Fruit fly (Drosophila melanogaster) whole organism, embryonic: Measurements from ENCODE around the gene CG43248.

Source experiments
- ATbp ChIP-seq: fragments of 200-800 bp; sonication (Bioruptor generic); optimal IDR thresholded peaks from 2 replicates; lab custom pipeline; 2017; ENCODE audit warnings: missing biosample characterization, mild to moderate bottlenecking, missing genetic modification characterization, missing genetic modification reagents
- Abd-B ChIP-seq: fragments of 200-800 bp; sonication (Bioruptor generic); optimal IDR thresholded peaks from 2 replicates; lab custom pipeline; 2018; ENCODE audit warnings: missing biosample characterization, mild to moderate bottlenecking, missing genetic modification characterization, moderate library complexity
- BEAF-32 ChIP-seq: fragments of 200-800 bp; sonication (Bioruptor generic); optimal IDR thresholded peaks from 3 replicates; lab custom pipeline; 2017; ENCODE audit warnings: missing biosample characterization, missing genetic modification characterization, mild to moderate bottlenecking, moderate library complexity, missing genetic modification reagents
- CG10209 ChIP-seq: fragments of 200-800 bp; sonication (Bioruptor generic); optimal IDR thresholded peaks from 3 replicates; lab custom pipeline; 2017; ENCODE audit warnings: missing biosample characterization, mild to moderate bottlenecking, missing genetic modification characterization, missing genetic modification reagents
- CG10267 ChIP-seq: fragments of 200-800 bp; sonication (Bioruptor generic); optimal IDR thresholded peaks from 2 replicates; lab custom pipeline; 2018; ENCODE audit warnings: missing biosample characterization, mild to moderate bottlenecking, missing genetic modification characterization, moderate library complexity
- CG10366 ChIP-seq: fragments of 200-800 bp; sonication (Bioruptor generic); IDR thresholded peaks from 2 replicates; pipeline ENCODE4 v1.3.6; 2022; ENCODE audit warnings: missing biosample characterization, missing genetic modification characterization
- CG10431 ChIP-seq: fragments of 200-800 bp; sonication (Bioruptor generic); optimal IDR thresholded peaks from 3 replicates; lab custom pipeline; 2018; ENCODE audit warnings: missing biosample characterization, mild to moderate bottlenecking, missing genetic modification characterization
- CG11695 ChIP-seq: fragments of 200-800 bp; sonication (Bioruptor generic); IDR thresholded peaks from 3 replicates; pipeline ENCODE4 v1.3.6; 2022; ENCODE audit warnings: missing biosample characterization, missing genetic modification characterization
- CG15269 ChIP-seq: fragments of 200-800 bp; sonication (Bioruptor generic); optimal IDR thresholded peaks from 2 replicates; lab custom pipeline; 2018; ENCODE audit warnings: missing biosample characterization, mild to moderate bottlenecking, missing genetic modification characterization, moderate library complexity
- CG2120 ChIP-seq: fragments of 200-800 bp; sonication (Bioruptor generic); optimal IDR thresholded peaks from 3 replicates; lab custom pipeline; 2016; ENCODE audit warnings: missing biosample characterization, missing genetic modification characterization
- CG2712 ChIP-seq: fragments of 200-800 bp; optimal IDR thresholded peaks from 3 replicates; lab custom pipeline; 2019; ENCODE audit warnings: missing biosample characterization, mild to moderate bottlenecking, missing genetic modification characterization, moderate library complexity
- CG30403 ChIP-seq: fragments of 200-800 bp; sonication (Bioruptor generic); optimal IDR thresholded peaks from 3 replicates; lab custom pipeline; 2016; ENCODE audit warnings: missing biosample characterization, missing genetic modification characterization
- CG4424 ChIP-seq: fragments of 200-800 bp; sonication (Bioruptor generic); optimal IDR thresholded peaks from 3 replicates; lab custom pipeline; 2016; ENCODE audit warnings: missing biosample characterization, missing genetic modification characterization
- CG7357 ChIP-seq: fragments of 200-800 bp; sonication (Bioruptor generic); IDR thresholded peaks from 3 replicates; pipeline ENCODE4 v1.3.6; 2022; ENCODE audit warnings: missing biosample characterization, missing genetic modification characterization
- CG7372 ChIP-seq: fragments of 200-800 bp; sonication (Bioruptor generic); IDR thresholded peaks from 2 replicates; pipeline ENCODE4 v1.3.6; 2022; ENCODE audit warnings: missing biosample characterization, missing genetic modification characterization
- CG7987 ChIP-seq: fragments of 200-800 bp; sonication (Bioruptor generic); optimal IDR thresholded peaks from 2 replicates; lab custom pipeline; 2018; ENCODE audit warnings: missing biosample characterization, mild to moderate bottlenecking, missing genetic modification characterization, moderate library complexity
- CTCF ChIP-seq: fragments of 200-800 bp; sonication (Bioruptor generic); optimal IDR thresholded peaks from 2 replicates; lab custom pipeline; 2017; ENCODE audit warnings: missing biosample characterization, mild to moderate bottlenecking, missing genetic modification characterization, moderate library complexity
- D19A ChIP-seq: fragments of 200-800 bp; optimal IDR thresholded peaks from 3 replicates; lab custom pipeline; 2019; ENCODE audit warnings: missing biosample characterization, mild to moderate bottlenecking, missing genetic modification characterization, moderate library complexity
- Dip2 ChIP-seq: fragments of 200-800 bp; sonication (Bioruptor generic); IDR thresholded peaks from 2 replicates; pipeline ENCODE4 v1.3.6; 2022; ENCODE audit warnings: missing biosample characterization, missing genetic modification characterization
- Dip3 ChIP-seq: fragments of 200-800 bp; sonication (Bioruptor generic); optimal IDR thresholded peaks from 3 replicates; lab custom pipeline; 2016; ENCODE audit warnings: missing biosample characterization, missing genetic modification characterization
- Dll ChIP-seq: fragments of 200-800 bp; sonication (Bioruptor generic); IDR thresholded peaks from 4 replicates; pipeline ENCODE4 v1.3.6; 2022; ENCODE audit warnings: missing biosample characterization, missing genetic modification characterization; ENCODE audit not compliant: partially characterized antibody
- Drgx ChIP-seq: fragments of 200-800 bp; sonication (Bioruptor generic); IDR thresholded peaks from 2 replicates; pipeline ENCODE4 v1.3.6; 2022; ENCODE audit warnings: missing biosample characterization, missing genetic modification characterization
- Elba2 ChIP-seq: fragments of 200-800 bp; sonication (Bioruptor generic); optimal IDR thresholded peaks from 3 replicates; lab custom pipeline; 2016; ENCODE audit warnings: missing biosample characterization, missing genetic modification characterization
- GATAe ChIP-seq: fragments of 200-800 bp; sonication (Bioruptor generic); conservative IDR thresholded peaks from 2 replicates; pipeline ENCODE4 v1.3.6; 2022; ENCODE audit warnings: missing biosample characterization, missing genetic modification characterization
- Hr3 ChIP-seq: fragments of 200-800 bp; sonication (Bioruptor generic); optimal IDR thresholded peaks from 3 replicates; lab custom pipeline; 2016; ENCODE audit warnings: missing biosample characterization, missing genetic modification characterization
- MBD-R2 ChIP-seq: fragments of 200-800 bp; sonication (Bioruptor generic); IDR thresholded peaks from 2 replicates; pipeline ENCODE4 v1.3.6; 2022; ENCODE audit warnings: missing biosample characterization, missing genetic modification characterization
- Nf-YA ChIP-seq: fragments of 200-800 bp; sonication (Bioruptor generic); IDR thresholded peaks from 2 replicates; pipeline ENCODE4 v1.3.6; 2022; ENCODE audit warnings: missing biosample characterization, missing genetic modification characterization
- Scr ChIP-seq: fragments of 200-800 bp; sonication (Bioruptor generic); IDR thresholded peaks from 2 replicates; pipeline ENCODE4 v1.3.6; 2022; ENCODE audit warnings: missing biosample characterization, missing genetic modification characterization; ENCODE audit not compliant: partially characterized antibody
- Six4 ChIP-seq: fragments of 200-800 bp; sonication (Bioruptor generic); optimal IDR thresholded peaks from 2 replicates; lab custom pipeline; 2016; ENCODE audit warnings: missing biosample characterization, missing genetic modification characterization
- Spps ChIP-seq: fragments of 200-800 bp; sonication (Bioruptor generic); optimal IDR thresholded peaks from 2 replicates; lab custom pipeline; 2018; ENCODE audit warnings: missing biosample characterization, mild to moderate bottlenecking, missing genetic modification characterization
- al ChIP-seq: fragments of 200-800 bp; sonication (Bioruptor generic); IDR thresholded peaks from 2 replicates; pipeline ENCODE4 v1.3.6; 2022; ENCODE audit warnings: missing biosample characterization, missing genetic modification characterization
- bbx ChIP-seq: fragments of 200-800 bp; sonication (Bioruptor generic); IDR thresholded peaks from 2 replicates; pipeline ENCODE4 v1.3.6; 2022; ENCODE audit warnings: missing biosample characterization, missing genetic modification characterization; ENCODE audit not compliant: partially characterized antibody
- bigmax ChIP-seq: fragments of 200-800 bp; sonication (Bioruptor generic); optimal IDR thresholded peaks from 2 replicates; lab custom pipeline; 2018; ENCODE audit warnings: missing biosample characterization, mild to moderate bottlenecking, missing genetic modification characterization
- bowl ChIP-seq: fragments of 200-800 bp; sonication (Bioruptor generic); IDR thresholded peaks from 2 replicates; pipeline ENCODE4 v1.3.6; 2022; ENCODE audit warnings: missing biosample characterization, missing genetic modification characterization
- en ChIP-seq: fragments of 200-800 bp; sonication (Bioruptor generic); optimal IDR thresholded peaks from 2 replicates; lab custom pipeline; 2016; ENCODE audit warnings: missing biosample characterization, missing genetic modification characterization
- fd102C ChIP-seq: fragments of 200-800 bp; sonication (Bioruptor generic); optimal IDR thresholded peaks from 2 replicates; lab custom pipeline; 2018; ENCODE audit warnings: missing biosample characterization, mild to moderate bottlenecking, missing genetic modification characterization, moderate library complexity
- fd64A ChIP-seq: fragments of 200-800 bp; sonication (Bioruptor generic); optimal IDR thresholded peaks from 3 replicates; lab custom pipeline; 2018; ENCODE audit warnings: missing biosample characterization, mild to moderate bottlenecking, missing genetic modification characterization
- gce ChIP-seq: fragments of 200-800 bp; sonication (Bioruptor generic); IDR thresholded peaks from 3 replicates; pipeline ENCODE4 v1.3.6; 2022; ENCODE audit warnings: missing biosample characterization, missing genetic modification characterization
- gcm ChIP-seq: fragments of 200-800 bp; sonication (Bioruptor generic); optimal IDR thresholded peaks from 2 replicates; lab custom pipeline; 2019; ENCODE audit warnings: missing biosample characterization, mild to moderate bottlenecking, missing genetic modification characterization, moderate library complexity
- kni ChIP-seq: fragments of 200-800 bp; sonication (Bioruptor generic); optimal IDR thresholded peaks from 3 replicates; lab custom pipeline; 2017; ENCODE audit warnings: mild to moderate bottlenecking, missing biosample characterization, missing genetic modification reagents, missing genetic modification characterization
- knrl ChIP-seq: fragments of 200-800 bp; sonication (Bioruptor generic); IDR thresholded peaks from 3 replicates; pipeline ENCODE4 v1.3.6; 2022; ENCODE audit warnings: missing biosample characterization, missing genetic modification characterization; ENCODE audit not compliant: partially characterized antibody
- lbe ChIP-seq: fragments of 200-800 bp; sonication (Bioruptor generic); optimal IDR thresholded peaks from 2 replicates; lab custom pipeline; 2016; ENCODE audit warnings: missing biosample characterization, mild to moderate bottlenecking, missing genetic modification characterization
- lilli ChIP-seq: fragments of 200-800 bp; sonication (Bioruptor generic); optimal IDR thresholded peaks from 3 replicates; lab custom pipeline; 2016; ENCODE audit warnings: missing biosample characterization, missing genetic modification characterization
- lola ChIP-seq, 3 experiments: fragments of >200 bp in 2 of 3; fragments of 200-800 bp in 1 of 3; sonication (Bioruptor generic) in 1 of 3; optimal IDR thresholded peaks; 2 replicates each; lab custom pipeline; 2017 to 2019; ENCODE audit warnings: missing biosample characterization in 3 of 3, missing genetic modification characterization in 3 of 3, mild to moderate bottlenecking in 1 of 3, moderate library complexity in 1 of 3
- peb ChIP-seq: fragments of 200-800 bp; sonication (Bioruptor generic); IDR thresholded peaks from 2 replicates; pipeline ENCODE4 v1.3.6; 2022; ENCODE audit warnings: missing biosample characterization, missing genetic modification characterization
- pros ChIP-seq: fragments of 200-800 bp; sonication (Bioruptor generic); optimal IDR thresholded peaks from 3 replicates; lab custom pipeline; 2019; ENCODE audit warnings: missing biosample characterization, mild to moderate bottlenecking, missing genetic modification characterization, moderate library complexity
- run ChIP-seq: fragments of 200-800 bp; sonication (Bioruptor generic); optimal IDR thresholded peaks from 3 replicates; lab custom pipeline; 2018; ENCODE audit warnings: missing biosample characterization, mild to moderate bottlenecking, missing genetic modification characterization
- slp2 ChIP-seq: fragments of 200-800 bp; sonication (Bioruptor generic); optimal IDR thresholded peaks from 2 replicates; lab custom pipeline; 2016; ENCODE audit warnings: missing biosample characterization, missing genetic modification characterization
- twi ChIP-seq: fragments of 200-800 bp; optimal IDR thresholded peaks from 2 replicates; lab custom pipeline; 2019; ENCODE audit warnings: missing biosample characterization, mild to moderate bottlenecking, missing genetic modification characterization, moderate library complexity
- vvl ChIP-seq: fragments of 200-800 bp; sonication (Bioruptor generic); IDR thresholded peaks from 2 replicates; pipeline ENCODE4 v1.3.6; 2022; ENCODE audit warnings: missing biosample characterization, missing genetic modification characterization

CG43248 gene

DNA sequence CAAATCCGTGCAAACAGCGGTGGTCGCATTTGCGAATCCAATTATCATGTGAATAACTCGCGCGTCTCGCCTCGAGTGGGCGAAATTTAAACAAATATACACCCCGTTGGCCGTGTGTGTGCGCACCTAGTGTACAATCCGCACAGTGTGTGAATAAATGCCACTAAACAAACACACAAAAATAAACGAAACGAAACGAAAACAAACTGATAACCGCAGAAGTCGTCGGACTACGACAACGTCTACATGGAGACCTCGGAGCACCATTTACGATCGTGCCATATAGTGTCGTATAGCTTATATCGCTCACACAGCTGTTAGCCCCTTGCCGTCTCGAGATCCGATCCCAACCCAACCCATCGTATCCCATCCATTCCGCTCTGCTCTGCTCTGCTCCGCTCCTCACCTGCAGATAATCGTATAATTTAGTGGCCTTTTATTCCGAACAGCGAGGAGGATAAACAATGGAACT, 35.2 kb upstream of the CG43248 start (continued):
- peak; percentile 23 for TF ChIP-seq pros (GFP tag; lab: Kevin White, UChicago)
- no peak for TF ChIP-seq lilli (GFP tag; lab: Kevin White, UChicago)
- no peak for TF ChIP-seq Dip2 (GFP tag; lab: Robert Waterston, UW)
- TF ChIP-seq ATbp = peak; percentile 88
- 0 out of 3 replicates have a peak, but pooled peaks have one; percentile 7 for TF ChIP-seq CG7357 (GFP tag; lab: Robert Waterston, UW)
- TF ChIP-seq Elba2 (GFP tag; lab: Kevin White, UChicago) = no peak
- no peak for TF ChIP-seq CG7372 (GFP tag; lab: Robert Waterston, UW)
- no peak; the same call in 1 of the 2 replicates for TF ChIP-seq peb (GFP tag; lab: Robert Waterston, UW)
- TF ChIP-seq BEAF-32 = no peak
- TF ChIP-seq Scr (GFP tag; lab: Robert Waterston, UW) = no peak
- no peak for TF ChIP-seq Spps (tag; lab: Kevin White, UChicago)
- peak; percentile 85 for TF ChIP-seq fd64A (GFP tag; lab: Kevin White, UChicago)
- TF ChIP-seq kni (GFP tag; lab: Kevin White, UChicago) = peak; percentile 85
- TF ChIP-seq MBD-R2 (GFP tag; lab: Robert Waterston, UW) = peak; percentile 30; the same call in 1 of the 2 replicates
- TF ChIP-seq knrl = no peak
- 0 out of 2 replicates have a peak, but pooled peaks have one; percentile 23 for TF ChIP-seq Drgx (GFP tag; lab: Robert Waterston, UW)
- TF ChIP-seq CG10267 (tag; lab: Kevin White, UChicago) = no peak
- peak; percentile 88 for TF ChIP-seq CG7987 (GFP tag; lab: Kevin White, UChicago)
- peak; percentile 46 for TF ChIP-seq en
- TF ChIP-seq al (GFP tag; lab: Robert Waterston, UW) = no peak
- peak; percentile 51 for TF ChIP-seq CG2120 (GFP tag; lab: Kevin White, UChicago)
- TF ChIP-seq Hr3 (GFP tag; lab: Kevin White, UChicago) = no peak
- TF ChIP-seq Nf-YA (GFP tag; lab: Robert Waterston, UW) = 0 out of 2 replicates have a peak, but pooled peaks have one; percentile 45
- TF ChIP-seq gcm (GFP tag; lab: Kevin White, UChicago) = peak; percentile 55
- TF ChIP-seq D19A (tag; lab: Kevin White, UChicago) = no peak
- TF ChIP-seq CG10209 (GFP tag; lab: Kevin White, UChicago) = peak; percentile 80
- no peak for TF ChIP-seq CG2712 (tag; lab: Kevin White, UChicago)
- TF ChIP-seq CTCF (GFP tag; lab: Kevin White, UChicago) = no peak
- no peak for TF ChIP-seq Abd-B (GFP tag; lab: Kevin White, UChicago)
- peak; percentile 100 for TF ChIP-seq CG10431 (GFP tag; lab: Kevin White, UChicago)
- peak; percentile 36; the same call in 1 of the 2 replicates for TF ChIP-seq bowl
- peak in 1 of 3 experiments; percentile 59 for TF ChIP-seq lola (GFP tag; optimal IDR thresholded peaks at IDR 0.05; lab: Kevin White, UChicago)
- TF ChIP-seq bbx (GFP tag; lab: Robert Waterston, UW) = no peak
- TF ChIP-seq CG10366 (GFP tag; lab: Robert Waterston, UW) = 0 out of 2 replicates have a peak, but pooled peaks have one; percentile 37
- peak; percentile 73 for TF ChIP-seq run
- TF ChIP-seq fd102C (GFP tag; lab: Kevin White, UChicago) = no peak
- TF ChIP-seq Dip3 (GFP tag; lab: Kevin White, UChicago) = no peak
- TF ChIP-seq CG4424 (GFP tag; lab: Kevin White, UChicago) = no peak
- TF ChIP-seq slp2 = peak; percentile 33
- no peak for TF ChIP-seq CG30403 (GFP tag; lab: Kevin White, UChicago)
- peak; percentile 69 for TF ChIP-seq vvl
- TF ChIP-seq Six4 = no peak
- TF ChIP-seq bigmax (GFP tag; lab: Kevin White, UChicago) = no peak
- TF ChIP-seq CG15269 (tag; lab: Kevin White, UChicago) = no peak
- TF ChIP-seq gce = no peak
- TF ChIP-seq twi (tag; lab: Kevin White, UChicago) = peak; percentile 3
- no peak for TF ChIP-seq Dll (GFP tag; lab: Robert Waterston, UW)
- TF ChIP-seq GATAe (GFP tag; lab: Robert Waterston, UW) = 0 out of 2 replicates have a peak, but pooled peaks have one; percentile 21
- TF ChIP-seq CG11695 (GFP tag; lab: Robert Waterston, UW) = peak; percentile 78
- TF ChIP-seq lbe (GFP tag; lab: Kevin White, UChicago) = no peak
